Fruit fly (Drosophila melanogaster) whole organism, embryonic: ENCODE data around the gene SMC1.

Experiments used
- CG10274 ChIP-seq: fragments of 200-800 bp; sonication (Bioruptor generic); optimal IDR thresholded peaks from 3 replicates; lab custom pipeline; 2017; ENCODE audit warnings: missing biosample characterization, mild to moderate bottlenecking, missing genetic modification characterization
- CG10321 ChIP-seq: fragments of 200-800 bp; sonication (Bioruptor generic); IDR thresholded peaks from 2 replicates; pipeline ENCODE4 v1.3.6; 2022; ENCODE audit warnings: missing biosample characterization, missing genetic modification characterization
- CG12155 ChIP-seq: fragments of 200-800 bp; sonication (Bioruptor generic); optimal IDR thresholded peaks from 3 replicates; lab custom pipeline; 2016; ENCODE audit warnings: missing biosample characterization, missing genetic modification characterization
- CG12219 ChIP-seq: fragments of 200-800 bp; sonication (Bioruptor generic); optimal IDR thresholded peaks from 3 replicates; lab custom pipeline; 2018; ENCODE audit warnings: missing biosample characterization, mild to moderate bottlenecking, missing genetic modification characterization
- CG12236 ChIP-seq: fragments of 200-800 bp; sonication (Bioruptor generic); optimal IDR thresholded peaks from 2 replicates; lab custom pipeline; 2016; ENCODE audit warnings: missing biosample characterization, missing genetic modification characterization
- CG17612 ChIP-seq: fragments of 200-800 bp; sonication (Bioruptor generic); IDR thresholded peaks from 2 replicates; pipeline ENCODE4 v1.3.6; 2022; ENCODE audit warnings: missing biosample characterization, missing genetic modification characterization
- CG18011 ChIP-seq: fragments of 200-800 bp; sonication (Bioruptor generic); optimal IDR thresholded peaks from 2 replicates; lab custom pipeline; 2017; ENCODE audit warnings: missing biosample characterization, missing genetic modification characterization, mild to moderate bottlenecking, moderate library complexity, missing genotype
- CG2889 ChIP-seq: fragments of 200-800 bp; sonication (Bioruptor generic); IDR thresholded peaks from 3 replicates; pipeline ENCODE4 v1.3.6; 2022; ENCODE audit warnings: missing biosample characterization, missing genetic modification characterization
- CG31441 ChIP-seq: fragments of 200-800 bp; sonication (Bioruptor generic); IDR thresholded peaks from 2 replicates; pipeline ENCODE4 v1.3.6; 2022; ENCODE audit warnings: missing biosample characterization, missing genetic modification characterization
- CG33213 ChIP-seq: fragments of 200-800 bp; sonication (Bioruptor generic); optimal IDR thresholded peaks from 3 replicates; lab custom pipeline; 2016; ENCODE audit warnings: missing biosample characterization, missing genetic modification characterization
- CG3407 ChIP-seq: fragments of 200-800 bp; sonication (Bioruptor generic); optimal IDR thresholded peaks from 2 replicates; lab custom pipeline; 2018; ENCODE audit warnings: missing biosample characterization, mild to moderate bottlenecking, missing genetic modification characterization
- CG7556 ChIP-seq: fragments of 200-800 bp; sonication (Bioruptor generic); optimal IDR thresholded peaks from 2 replicates; lab custom pipeline; 2017; ENCODE audit warnings: missing biosample characterization, mild to moderate bottlenecking, missing genetic modification characterization
- CG8924 ChIP-seq: fragments of 200-800 bp; optimal IDR thresholded peaks from 3 replicates; lab custom pipeline; 2019; ENCODE audit warnings: missing biosample characterization, mild to moderate bottlenecking, missing genetic modification characterization, moderate library complexity
- CG9727 ChIP-seq: fragments of 200-800 bp; sonication (Bioruptor generic); optimal IDR thresholded peaks from 3 replicates; lab custom pipeline; 2017; ENCODE audit warnings: missing biosample characterization, mild to moderate bottlenecking, missing genetic modification characterization
- CG9797 ChIP-seq: fragments of 200-800 bp; sonication (Bioruptor generic); optimal IDR thresholded peaks from 3 replicates; lab custom pipeline; 2018; ENCODE audit warnings: missing biosample characterization, mild to moderate bottlenecking, missing genetic modification characterization
- CG9932 ChIP-seq: fragments of 200-800 bp; sonication (Bioruptor generic); IDR thresholded peaks from 2 replicates; pipeline ENCODE4 v1.3.6; 2022; ENCODE audit warnings: missing biosample characterization, missing genetic modification characterization
- CoRest ChIP-seq: fragments of 200-800 bp; sonication (Bioruptor generic); optimal IDR thresholded peaks from 3 replicates; lab custom pipeline; 2018; ENCODE audit warnings: missing biosample characterization, mild to moderate bottlenecking, missing genetic modification characterization, moderate library complexity
- D19A ChIP-seq: fragments of 200-800 bp; optimal IDR thresholded peaks from 3 replicates; lab custom pipeline; 2019; ENCODE audit warnings: missing biosample characterization, mild to moderate bottlenecking, missing genetic modification characterization, moderate library complexity
- D19B ChIP-seq: fragments of 200-800 bp; sonication (Bioruptor generic); optimal IDR thresholded peaks from 2 replicates; lab custom pipeline; 2017; ENCODE audit warnings: missing biosample characterization, mild to moderate bottlenecking, missing genetic modification characterization
- E2f1 ChIP-seq: fragments of 200-800 bp; sonication (Bioruptor generic); IDR thresholded peaks from 2 replicates; pipeline ENCODE4 v1.3.6; 2022; ENCODE audit warnings: missing biosample characterization, missing genetic modification characterization
- HLH3B ChIP-seq: fragments of 200-800 bp; sonication (Bioruptor generic); IDR thresholded peaks from 2 replicates; pipeline ENCODE4 v1.3.6; 2022; ENCODE audit warnings: missing biosample characterization, missing genetic modification characterization
- Hand ChIP-seq: fragments of 200-800 bp; sonication (Bioruptor generic); optimal IDR thresholded peaks from 2 replicates; lab custom pipeline; 2017; ENCODE audit warnings: mild to moderate bottlenecking, missing biosample characterization, missing genetic modification reagents, missing genetic modification characterization
- Hmr ChIP-seq: fragments of 200-800 bp; sonication (Bioruptor generic); optimal IDR thresholded peaks from 3 replicates; lab custom pipeline; 2017; ENCODE audit warnings: mild to moderate bottlenecking, missing biosample characterization, missing genetic modification reagents, missing genetic modification characterization
- Hr3 ChIP-seq: fragments of 200-800 bp; sonication (Bioruptor generic); optimal IDR thresholded peaks from 3 replicates; lab custom pipeline; 2016; ENCODE audit warnings: missing biosample characterization, missing genetic modification characterization
- Meics ChIP-seq: fragments of 200-800 bp; sonication (Bioruptor generic); optimal IDR thresholded peaks from 2 replicates; lab custom pipeline; 2017; ENCODE audit warnings: missing biosample characterization, mild to moderate bottlenecking, missing genetic modification characterization
- NC2α ChIP-seq: fragments of 200-800 bp; sonication (Bioruptor generic); optimal IDR thresholded peaks from 2 replicates; lab custom pipeline; 2016; ENCODE audit warnings: missing biosample characterization, missing genetic modification characterization
- NfI ChIP-seq: fragments of 200-800 bp; sonication (Bioruptor generic); optimal IDR thresholded peaks from 3 replicates; lab custom pipeline; 2018; ENCODE audit warnings: missing biosample characterization, mild to moderate bottlenecking, missing genetic modification characterization, moderate library complexity
- Oli ChIP-seq: fragments of 200-800 bp; sonication (Bioruptor generic); optimal IDR thresholded peaks from 2 replicates; lab custom pipeline; 2018; ENCODE audit warnings: missing biosample characterization, mild to moderate bottlenecking, missing genetic modification characterization, moderate library complexity
- PHDP ChIP-seq: fragments of 200-800 bp; sonication (Bioruptor generic); optimal IDR thresholded peaks from 3 replicates; lab custom pipeline; 2018; ENCODE audit warnings: missing biosample characterization, mild to moderate bottlenecking, missing genetic modification characterization, moderate library complexity
- Trl ChIP-seq, 3 experiments: fragments of >200 bp in 2 of 3; fragments of 200-800 bp in 1 of 3; sonication (Bioruptor generic) in 1 of 3; optimal IDR thresholded peaks; 2 replicates in 1 of 3; 3 replicates in 2 of 3; lab custom pipeline; 2016 to 2017; ENCODE audit warnings: missing biosample characterization in 1 of 3, missing genetic modification characterization in 1 of 3
- crp ChIP-seq, 2 experiments: fragments of 200-800 bp; sonication (Bioruptor generic); optimal IDR thresholded peaks; 2 replicates in 1 of 2; 3 replicates in 1 of 2; lab custom pipeline; 2017; ENCODE audit warnings: missing biosample characterization in 2 of 2, missing genetic modification characterization in 2 of 2, mild to moderate bottlenecking in 1 of 2, moderate library complexity in 1 of 2
- cwo ChIP-seq: fragments of 200-800 bp; sonication (Bioruptor generic); optimal IDR thresholded peaks from 3 replicates; lab custom pipeline; 2017; ENCODE audit warnings: missing biosample characterization, missing genetic modification characterization, mild to moderate bottlenecking, moderate library complexity, missing genetic modification reagents
- danr ChIP-seq: fragments of 200-800 bp; sonication (Bioruptor generic); IDR thresholded peaks from 2 replicates; pipeline ENCODE4 v1.3.6; 2022; ENCODE audit warnings: missing biosample characterization, missing genetic modification characterization
- dmrt99B ChIP-seq: fragments of 200-800 bp; sonication (Bioruptor generic); optimal IDR thresholded peaks from 2 replicates; lab custom pipeline; 2018; ENCODE audit warnings: missing biosample characterization, mild to moderate bottlenecking, missing genetic modification characterization, moderate library complexity
- ewg ChIP-seq: fragments of 200-800 bp; sonication (Bioruptor generic); optimal IDR thresholded peaks from 3 replicates; lab custom pipeline; 2017; ENCODE audit warnings: mild to moderate bottlenecking, missing biosample characterization, missing genetic modification reagents, missing genetic modification characterization
- eyg ChIP-seq: fragments of 200-800 bp; sonication (Bioruptor generic); optimal IDR thresholded peaks from 3 replicates; lab custom pipeline; 2016; ENCODE audit warnings: missing biosample characterization, missing genetic modification characterization
- fd96Cb ChIP-seq: fragments of 200-800 bp; sonication (Bioruptor generic); optimal IDR thresholded peaks from 2 replicates; lab custom pipeline; 2018; ENCODE audit warnings: missing biosample characterization, mild to moderate bottlenecking, missing genetic modification characterization, moderate library complexity
- fu2 ChIP-seq: fragments of 200-800 bp; sonication (Bioruptor generic); optimal IDR thresholded peaks from 2 replicates; lab custom pipeline; 2016; ENCODE audit warnings: missing biosample characterization, missing genetic modification characterization
- gcm2 ChIP-seq: fragments of 200-800 bp; sonication (Bioruptor generic); optimal IDR thresholded peaks from 2 replicates; lab custom pipeline; 2016; ENCODE audit warnings: missing biosample characterization, missing genetic modification characterization
- grau ChIP-seq: fragments of 200-800 bp; optimal IDR thresholded peaks from 3 replicates; lab custom pipeline; 2019; ENCODE audit warnings: missing biosample characterization, mild to moderate bottlenecking, missing genetic modification characterization, moderate library complexity
- hb ChIP-seq: fragments of 200-800 bp; sonication (Bioruptor generic); IDR thresholded peaks from 3 replicates; pipeline ENCODE4 v1.3.6; 2022; ENCODE audit warnings: missing biosample characterization, missing genetic modification characterization; ENCODE audit not compliant: partially characterized antibody
- insv ChIP-seq, 2 experiments: fragments of 200-800 bp; sonication (Bioruptor generic); optimal IDR thresholded peaks; 3 replicates each; lab custom pipeline; 2016 to 2018; ENCODE audit warnings: missing biosample characterization in 2 of 2, missing genetic modification characterization in 2 of 2
- lab ChIP-seq: fragments of 200-800 bp; sonication (Bioruptor generic); optimal IDR thresholded peaks from 3 replicates; lab custom pipeline; 2017; ENCODE audit warnings: missing biosample characterization, missing genetic modification characterization, mild to moderate bottlenecking, moderate library complexity, missing genetic modification reagents
- nmo ChIP-seq: fragments of 200-800 bp; sonication (Bioruptor generic); optimal IDR thresholded peaks from 2 replicates; lab custom pipeline; 2018; ENCODE audit warnings: missing biosample characterization, mild to moderate bottlenecking, missing genetic modification characterization, moderate library complexity
- sc ChIP-seq, 3 experiments: fragments of >200 bp in 2 of 3; fragments of 200-800 bp in 1 of 3; sonication (Bioruptor generic) in 1 of 3; optimal IDR thresholded peaks; 2 replicates in 2 of 3; 3 replicates in 1 of 3; lab custom pipeline; 2017; ENCODE audit warnings: mild to moderate bottlenecking in 1 of 3, missing biosample characterization in 1 of 3, missing genetic modification characterization in 1 of 3, missing genetic modification reagents in 1 of 3
- sd ChIP-seq: fragments of 200-800 bp; sonication (Bioruptor generic); optimal IDR thresholded peaks from 3 replicates; lab custom pipeline; 2018; ENCODE audit warnings: missing biosample characterization, mild to moderate bottlenecking, missing genetic modification characterization, moderate library complexity
- sens ChIP-seq: fragments of 200-800 bp; sonication (Bioruptor generic); peaks from one replicate; lab custom pipeline; 2016; ENCODE audit warnings: missing biosample characterization, missing genetic modification characterization
- sens-2 ChIP-seq: fragments of 200-800 bp; sonication (Bioruptor generic); IDR thresholded peaks from 2 replicates; pipeline ENCODE4 v1.3.6; 2022; ENCODE audit warnings: missing biosample characterization, missing genetic modification characterization
- slbo ChIP-seq: fragments of 200-800 bp; sonication (Bioruptor generic); IDR thresholded peaks from 2 replicates; pipeline ENCODE4 v1.3.6; 2022; ENCODE audit warnings: missing biosample characterization, missing genetic modification characterization
- zf30C ChIP-seq: fragments of 200-800 bp; sonication (Bioruptor generic); optimal IDR thresholded peaks from 3 replicates; lab custom pipeline; 2018; ENCODE audit warnings: missing biosample characterization, mild to moderate bottlenecking, missing genetic modification characterization

SMC1 gene

DNA sequence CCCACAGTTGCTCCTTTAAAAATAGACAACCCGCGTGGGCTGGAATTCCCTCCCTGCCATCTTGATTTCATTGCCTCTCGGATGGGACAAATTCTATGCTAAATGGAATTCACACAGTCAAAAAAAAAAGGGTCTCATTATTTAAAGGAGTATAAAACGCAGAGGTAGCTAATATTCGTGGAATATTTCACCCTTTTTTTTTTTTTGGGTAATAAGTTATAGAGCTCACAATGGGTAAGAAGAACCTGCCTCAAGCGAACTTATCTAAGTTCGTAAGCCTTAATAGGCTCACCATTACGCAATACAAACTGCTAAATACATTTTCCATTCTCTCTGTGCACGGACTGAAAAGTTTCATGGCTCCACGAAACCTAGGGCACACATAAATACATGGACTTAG is 15.6 kb downstream of the SMC1 start (continued):
- TF ChIP-seq Meics, result peak; percentile 49
- TF ChIP-seq CG9797 (GFP tag; lab: Kevin White, UChicago), result no peak
- no peak for TF ChIP-seq CG33213 (GFP tag; lab: Kevin White, UChicago)
- no peak for TF ChIP-seq Trl (optimal IDR thresholded peaks at IDR 0.05; lab: Kevin White, UChicago)
- no peak for TF ChIP-seq Trl (GFP tag; optimal IDR thresholded peaks at IDR 0.05; lab: Kevin White, UChicago)
- peak; percentile 2 for TF ChIP-seq CG9727
- no peak for TF ChIP-seq E2f1 (GFP tag; lab: Robert Waterston, UW)
- TF ChIP-seq dmrt99B (tag; lab: Kevin White, UChicago), result peak; percentile 23
- TF ChIP-seq Hmr (GFP tag; lab: Kevin White, UChicago), result peak; percentile 48
- peak; percentile 26 for TF ChIP-seq NfI (GFP tag; lab: Kevin White, UChicago)
- TF ChIP-seq nmo (GFP tag; lab: Kevin White, UChicago), result peak; percentile 3
- peak; percentile 34 for TF ChIP-seq CG7556 (GFP tag; lab: Kevin White, UChicago)
- no peak for TF ChIP-seq sens-2 (GFP tag; lab: Robert Waterston, UW)
- TF ChIP-seq insv (GFP tag; optimal IDR thresholded peaks at IDR 0.05; lab: Kevin White, UChicago), result no peak
- no peak for TF ChIP-seq sc (optimal IDR thresholded peaks at IDR 0.05; lab: Kevin White, UChicago)
- no peak for TF ChIP-seq sc (GFP tag; optimal IDR thresholded peaks at IDR 0.05; lab: Kevin White, UChicago)
- TF ChIP-seq hb (GFP tag; lab: Robert Waterston, UW), result no peak
- TF ChIP-seq sens (GFP tag; lab: Kevin White, UChicago), result peak; percentile 37
- TF ChIP-seq CG8924 (tag; lab: Kevin White, UChicago), result no peak
- peak; percentile 10 for TF ChIP-seq PHDP
- peak; percentile 8 for TF ChIP-seq zf30C (GFP tag; lab: Kevin White, UChicago)
- peak; percentile 76 for TF ChIP-seq sd (tag; lab: Kevin White, UChicago)
- peak; percentile 38 for TF ChIP-seq lab
- TF ChIP-seq CG2889 (GFP tag; lab: Robert Waterston, UW), result no peak
- no peak for TF ChIP-seq D19A (tag; lab: Kevin White, UChicago)
- no peak for TF ChIP-seq NC2α (GFP tag; lab: Kevin White, UChicago)
- peak; percentile 71 for TF ChIP-seq Hand (GFP tag; lab: Kevin White, UChicago)
- TF ChIP-seq CG17612, result no peak
- no peak for TF ChIP-seq CG12236
- TF ChIP-seq CG12219 (GFP tag; lab: Kevin White, UChicago), result no peak
- no peak for TF ChIP-seq CG10274 (GFP tag; lab: Kevin White, UChicago)
- no peak for TF ChIP-seq CG10321
- TF ChIP-seq gcm2 (GFP tag; lab: Kevin White, UChicago), result no peak
- no peak for TF ChIP-seq CG18011 (GFP tag; lab: Kevin White, UChicago)
- TF ChIP-seq Hr3 (GFP tag; lab: Kevin White, UChicago), result no peak
- no peak for TF ChIP-seq ewg (GFP tag; lab: Kevin White, UChicago)
- TF ChIP-seq CoRest (tag; lab: Kevin White, UChicago), result peak; percentile 21
- no peak for TF ChIP-seq CG12155 (GFP tag; lab: Kevin White, UChicago)
- no peak for TF ChIP-seq CG3407 (GFP tag; lab: Kevin White, UChicago)
- no peak for TF ChIP-seq fu2 (GFP tag; lab: Kevin White, UChicago)
- peak; percentile 21 for TF ChIP-seq cwo (GFP tag; lab: Kevin White, UChicago)
- TF ChIP-seq eyg, result no peak
- TF ChIP-seq grau (tag; lab: Kevin White, UChicago), result peak; percentile 16
- no peak for TF ChIP-seq danr (GFP tag; lab: Robert Waterston, UW)
- peak; percentile 5 for TF ChIP-seq Oli
- TF ChIP-seq CG9932 (GFP tag; lab: Robert Waterston, UW), result 0 out of 2 replicates have a peak, but pooled peaks have one; percentile 10
- TF ChIP-seq CG31441, result no peak
- peak; percentile 53; the same call in 1 of the 2 replicates for TF ChIP-seq slbo (GFP tag; lab: Robert Waterston, UW)
- no peak for TF ChIP-seq crp (GFP tag; optimal IDR thresholded peaks at IDR 0.05; lab: Kevin White, UChicago)
- no peak for TF ChIP-seq D19B
- TF ChIP-seq HLH3B (GFP tag; lab: Robert Waterston, UW), result no peak
- no peak for TF ChIP-seq fd96Cb (tag; lab: Kevin White, UChicago)
